Worm (Caenorhabditis elegans): ENCODE data around the gene F40F12.3.

DNA sequence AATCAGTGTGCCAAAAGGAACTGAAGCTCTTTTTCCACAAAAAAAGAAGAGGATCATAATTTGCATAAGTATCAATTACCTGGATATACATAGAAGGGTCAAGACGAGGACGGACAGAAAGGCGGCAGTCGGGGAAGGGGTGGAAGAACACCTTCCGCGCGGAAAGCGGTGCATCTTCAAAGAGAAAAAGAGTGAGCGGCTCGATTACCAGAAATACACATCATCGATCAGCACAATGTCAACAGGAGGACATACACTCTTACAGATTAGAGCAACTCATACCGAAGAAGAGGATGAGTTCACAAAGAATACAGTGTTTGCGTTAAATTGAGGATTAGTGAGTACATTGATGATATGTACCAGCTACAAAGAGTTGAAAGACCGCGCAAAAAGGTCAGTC is 48.7 kb upstream of the F40F12.3 start:
- TF ChIP-seq flt-1 (GFP tag; IDR thresholded peaks at IDR 0.05) = no peak
- TF ChIP-seq hmbx-1 (tag; optimal IDR thresholded peaks at IDR 0.05) = no peak
- no peak for TF ChIP-seq ama-1 (optimal IDR thresholded peaks at IDR 0.05)
- no peak for TF ChIP-seq ceh-36 (tag; optimal IDR thresholded peaks at IDR 0.05)
- TF ChIP-seq ceh-13 (GFP tag; optimal IDR thresholded peaks at IDR 0.05) = no peak
- TF ChIP-seq ets-7 (tag; optimal IDR thresholded peaks at IDR 0.05) = no peak
- TF ChIP-seq B0310.2 (tag; optimal IDR thresholded peaks at IDR 0.05) = no peak
- TF ChIP-seq sea-1 (GFP tag; conservative IDR thresholded peaks at IDR 0.05) = no peak
- no peak for TF ChIP-seq tbx-37 (GFP tag; conservative IDR thresholded peaks at IDR 0.05)
- TF ChIP-seq F13C5.2 (tag; optimal IDR thresholded peaks at IDR 0.05) = no peak
